Fruit fly (Drosophila melanogaster): ENCODE measurements around the gene CG31626.

The CG31626 gene

DNA sequence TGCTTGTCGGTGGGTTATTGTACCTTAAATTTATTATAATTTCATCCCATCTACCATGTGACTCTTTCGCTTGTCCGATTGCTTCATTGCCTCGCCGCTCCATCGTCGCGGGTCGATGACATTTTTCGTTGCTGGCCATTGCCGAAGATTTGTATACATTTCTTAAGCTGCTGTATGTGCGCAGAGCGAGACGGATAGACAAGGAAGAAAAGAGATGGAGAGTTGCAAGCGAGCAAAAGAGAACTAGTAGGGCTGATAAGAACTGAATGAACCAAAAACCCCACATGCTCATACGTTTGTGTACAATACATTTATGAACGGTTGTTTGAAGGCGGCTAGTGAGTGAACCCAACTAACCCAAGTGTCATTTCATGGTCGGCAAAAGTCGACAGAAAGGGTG is 15.2 kb upstream of the CG31626 start (continued):
- TF ChIP-seq B-H1 (GFP tag; IDR thresholded peaks at IDR 0.05) (no peak), gcm2 (GFP tag; optimal IDR thresholded peaks at IDR 0.05) (no peak), cas (GFP tag; IDR thresholded peaks at IDR 0.05) (no peak), rib (GFP tag; IDR thresholded peaks at IDR 0.05) (peak; percentile 61), sens (GFP tag) (peak; percentile 42), CHES-1-like (GFP tag; optimal IDR thresholded peaks at IDR 0.05) (no peak), stwl (tag; optimal IDR thresholded peaks at IDR 0.05) (peak; percentile 19), pros (GFP tag; optimal IDR thresholded peaks at IDR 0.05) (peak; percentile 89), CG7987 (GFP tag; optimal IDR thresholded peaks at IDR 0.05) (peak; percentile 27), Pdp1 (GFP tag; optimal IDR thresholded peaks at IDR 0.05) (no peak), Hr78 (GFP tag; optimal IDR thresholded peaks at IDR 0.05) (peak in 1 of 2 experiments; percentile 31), CG15479 (GFP tag; optimal IDR thresholded peaks at IDR 0.05) (peak; percentile 51), ewg (GFP tag; optimal IDR thresholded peaks at IDR 0.05) (peak; percentile 54), nerfin-2 (GFP tag; IDR thresholded peaks at IDR 0.05; ENCODE audit: partially characterized antibody) (no peak), CG1832 (GFP tag; optimal IDR thresholded peaks at IDR 0.05) (peak; percentile 65)

dm6 chr2L:21250519-21251336 is 14.2 kb upstream of the CG31626 start:
- TF ChIP-seq Spps (tag; optimal IDR thresholded peaks at IDR 0.05) (no peak), prd (optimal IDR thresholded peaks at IDR 0.05) (no peak), prd (GFP tag; IDR thresholded peaks at IDR 0.05) (no peak), wdn (GFP tag; IDR thresholded peaks at IDR 0.05) (no peak), Med (GFP tag) (peak; percentile 43), sc (optimal IDR thresholded peaks at IDR 0.05) (no peak), sc (GFP tag; optimal IDR thresholded peaks at IDR 0.05) (no peak), CG1832 (GFP tag; optimal IDR thresholded peaks at IDR 0.05) (no peak), CG8388 (GFP tag; optimal IDR thresholded peaks at IDR 0.05) (no peak), Ravus (GFP tag; IDR thresholded peaks at IDR 0.05) (no peak), Mes4 (GFP tag; optimal IDR thresholded peaks at IDR 0.05) (no peak), nau (GFP tag; optimal IDR thresholded peaks at IDR 0.05) (no peak), CG30403 (GFP tag; optimal IDR thresholded peaks at IDR 0.05) (no peak), lola (GFP tag; optimal IDR thresholded peaks at IDR 0.05) (no peak), Adf1 (GFP tag; IDR thresholded peaks at IDR 0.05) (peak; percentile 88), insv (GFP tag; optimal IDR thresholded peaks at IDR 0.05) (no peak), org-1 (GFP tag; optimal IDR thresholded peaks at IDR 0.05) (no peak), pfk (GFP tag; optimal IDR thresholded peaks at IDR 0.05) (no peak), CG6813 (GFP tag; optimal IDR thresholded peaks at IDR 0.05) (no peak), ara (GFP tag; IDR thresholded peaks at IDR 0.05) (no peak), CG17568 (GFP tag; optimal IDR thresholded peaks at IDR 0.05) (peak; percentile 20), CG31224 (GFP tag; IDR thresholded peaks at IDR 0.05) (no peak), bigmax (GFP tag; optimal IDR thresholded peaks at IDR 0.05) (no peak), fru (optimal IDR thresholded peaks at IDR 0.05) (no peak), bab2 (GFP tag; optimal IDR thresholded peaks at IDR 0.05) (no peak), p53 (GFP tag; optimal IDR thresholded peaks at IDR 0.05) (no peak), CG16863 (GFP tag; optimal IDR thresholded peaks at IDR 0.05) (no peak), CG9797 (GFP tag; optimal IDR thresholded peaks at IDR 0.05) (no peak), tap (tag; optimal IDR thresholded peaks at IDR 0.05) (no peak), ase (GFP tag; IDR thresholded peaks at IDR 0.05) (no peak), Hr51 (GFP tag; optimal IDR thresholded peaks at IDR 0.05) (no peak), hth (optimal IDR thresholded peaks at IDR 0.05) (no peak), YL-1 (GFP tag; optimal IDR thresholded peaks at IDR 0.05) (no peak), CG15479 (GFP tag; optimal IDR thresholded peaks at IDR 0.05) (peak; percentile 46), seq (GFP tag; IDR thresholded peaks at IDR 0.05) (peak; percentile 31; the same call in 1 of the 2 replicates), CG7963 (GFP tag; IDR thresholded peaks at IDR 0.05; ENCODE audit: partially characterized antibody) (no peak)

Measured in whole organism, embryonic.